Worm (Caenorhabditis elegans): ENCODE results near the gene F53G2.2.

DNA sequence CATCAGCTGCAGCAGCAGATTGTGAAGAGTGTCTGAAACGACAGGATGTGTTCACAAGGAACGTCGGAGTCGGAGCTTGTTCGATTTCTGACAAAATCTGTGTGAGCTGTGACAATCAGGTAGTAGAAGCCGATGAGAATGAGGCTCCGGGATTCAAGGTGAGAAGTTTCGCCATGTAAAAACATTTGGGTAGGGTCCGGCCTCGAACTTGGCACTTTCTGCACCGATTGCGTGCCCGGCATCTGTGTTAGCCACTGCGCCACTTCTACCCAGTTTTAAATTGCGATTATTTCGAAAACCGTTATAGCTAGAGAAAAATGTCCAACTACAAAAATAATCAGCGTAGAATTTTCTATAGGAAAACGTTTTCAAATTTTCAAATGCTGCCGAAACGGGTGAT is 35.0 kb upstream of the F53G2.2 start:
- no peak for TF ChIP-seq lin-11 (tag; optimal IDR thresholded peaks at IDR 0.05)
- TF ChIP-seq dve-1 (tag; optimal IDR thresholded peaks at IDR 0.05), result no peak
- no peak for TF ChIP-seq sdc-2 (tag; optimal IDR thresholded peaks at IDR 0.05)
- TF ChIP-seq pha-4 (tag; optimal IDR thresholded peaks at IDR 0.05), result no peak
- TF ChIP-seq ceh-45 (GFP tag; IDR thresholded peaks at IDR 0.05), result no peak
- no peak for TF ChIP-seq nfya-1 (tag; optimal IDR thresholded peaks at IDR 0.05)
- no peak for TF ChIP-seq pax-1 (tag; optimal IDR thresholded peaks at IDR 0.05)
- TF ChIP-seq K09A11.1 (tag; optimal IDR thresholded peaks at IDR 0.05; ENCODE audit: insufficient read depth), result no peak
- no peak for TF ChIP-seq elt-2 (tag; optimal IDR thresholded peaks at IDR 0.05)
- no peak for TF ChIP-seq dmd-4 (tag; optimal IDR thresholded peaks at IDR 0.05; ENCODE audit: borderline replicate concordance)
- no peak for TF ChIP-seq hlh-30 (tag; optimal IDR thresholded peaks at IDR 0.05; ENCODE audit: insufficient read depth)
- no peak for TF ChIP-seq hlh-6 (tag; optimal IDR thresholded peaks at IDR 0.05)
- TF ChIP-seq nhr-11 (tag; optimal IDR thresholded peaks at IDR 0.05), result no peak
